Fruit fly (Drosophila melanogaster): ENCODE data around the gene btv.

- TF ChIP-seq h (optimal IDR thresholded peaks at IDR 0.05) (no peak), psq (optimal IDR thresholded peaks at IDR 0.05) (no peak), Sin3A (optimal IDR thresholded peaks at IDR 0.05) (no peak), insv (optimal IDR thresholded peaks at IDR 0.05) (no peak)
Observed at dm6 chr2L:18006327-18006726, 24.1 kb upstream of the btv start, which contains the start of gene CG5693.
